Fruit fly (Drosophila melanogaster): ENCODE data around the gene osa.

osa gene

dm6 chr3R:17680639-17681302 is 37.4 kb downstream of the osa start (continued):
- no peak for TF ChIP-seq nau (GFP tag; optimal IDR thresholded peaks at IDR 0.05)
- TF ChIP-seq gce (GFP tag; IDR thresholded peaks at IDR 0.05): no peak
- no peak for TF ChIP-seq Abd-B (GFP tag; optimal IDR thresholded peaks at IDR 0.05)
- peak; percentile 36 for TF ChIP-seq CG2120 (GFP tag; optimal IDR thresholded peaks at IDR 0.05)
- TF ChIP-seq CG7786 (GFP tag; optimal IDR thresholded peaks at IDR 0.05): no peak
- peak; percentile 24 for TF ChIP-seq CG17385 (GFP tag; optimal IDR thresholded peaks at IDR 0.05)
- no peak for TF ChIP-seq Camta (GFP tag; optimal IDR thresholded peaks at IDR 0.05)
- TF ChIP-seq CG4424 (GFP tag; optimal IDR thresholded peaks at IDR 0.05): peak; percentile 72
- TF ChIP-seq scrt (GFP tag; optimal IDR thresholded peaks at IDR 0.05): no peak
- no peak for TF ChIP-seq CG9876 (GFP tag; optimal IDR thresholded peaks at IDR 0.05)
- TF ChIP-seq ERR (GFP tag; optimal IDR thresholded peaks at IDR 0.05): no peak
- no peak for TF ChIP-seq CG2199 (GFP tag; IDR thresholded peaks at IDR 0.05)
- TF ChIP-seq CG10654 (GFP tag; optimal IDR thresholded peaks at IDR 0.05): no peak
- TF ChIP-seq Nf-YA (GFP tag; IDR thresholded peaks at IDR 0.05): no peak
- TF ChIP-seq gem (tag; optimal IDR thresholded peaks at IDR 0.05): peak; percentile 72
- TF ChIP-seq CG3065 (GFP tag; optimal IDR thresholded peaks at IDR 0.05): no peak
- TF ChIP-seq CG7928 (GFP tag; optimal IDR thresholded peaks at IDR 0.05): no peak
- no peak for TF ChIP-seq sc (optimal IDR thresholded peaks at IDR 0.05)
- TF ChIP-seq sc (GFP tag; optimal IDR thresholded peaks at IDR 0.05): peak; percentile 31
- TF ChIP-seq phol (tag; optimal IDR thresholded peaks at IDR 0.05): peak; percentile 71
- TF ChIP-seq mld (GFP tag; IDR thresholded peaks at IDR 0.05; ENCODE audit: partially characterized antibody): no peak
- peak in 1 of 2 experiments; percentile 15 for TF ChIP-seq insv (GFP tag; optimal IDR thresholded peaks at IDR 0.05)
- no peak for TF ChIP-seq fd64A (GFP tag; optimal IDR thresholded peaks at IDR 0.05)
- TF ChIP-seq luna (GFP tag; optimal IDR thresholded peaks at IDR 0.05): no peak
- peak; percentile 38 for TF ChIP-seq CG12942 (GFP tag; optimal IDR thresholded peaks at IDR 0.05)
- TF ChIP-seq CG6689 (GFP tag; IDR thresholded peaks at IDR 0.05): no peak
- no peak for TF ChIP-seq abd-A (tag; optimal IDR thresholded peaks at IDR 0.05)
- peak; percentile 48 for TF ChIP-seq CG6254 (GFP tag; optimal IDR thresholded peaks at IDR 0.05)
- no peak for TF ChIP-seq Sox100B (GFP tag; optimal IDR thresholded peaks at IDR 0.05)
- no peak for TF ChIP-seq Oaz (GFP tag; IDR thresholded peaks at IDR 0.05)
- no peak for TF ChIP-seq nerfin-2 (GFP tag; IDR thresholded peaks at IDR 0.05; ENCODE audit: partially characterized antibody)
- no peak for TF ChIP-seq crp (GFP tag; optimal IDR thresholded peaks at IDR 0.05)
- no peak for TF ChIP-seq ssp (GFP tag; IDR thresholded peaks at IDR 0.05)
- TF ChIP-seq Hr3 (GFP tag; optimal IDR thresholded peaks at IDR 0.05): peak; percentile 53
- TF ChIP-seq CG12236 (GFP tag; optimal IDR thresholded peaks at IDR 0.05): no peak
- no peak for TF ChIP-seq trh (GFP tag; optimal IDR thresholded peaks at IDR 0.05)
- TF ChIP-seq ranshi (GFP tag; IDR thresholded peaks at IDR 0.05): no peak
- peak; percentile 44 for TF ChIP-seq dmrt11E (tag; optimal IDR thresholded peaks at IDR 0.05)
- no peak for TF ChIP-seq Lhr (GFP tag; optimal IDR thresholded peaks at IDR 0.05)
- no peak for TF ChIP-seq CG11456 (GFP tag; IDR thresholded peaks at IDR 0.05)
- TF ChIP-seq CG13894 (tag; optimal IDR thresholded peaks at IDR 0.05): no peak
- no peak for TF ChIP-seq CG4404 (GFP tag; IDR thresholded peaks at IDR 0.05)
- TF ChIP-seq bab2 (GFP tag; optimal IDR thresholded peaks at IDR 0.05): no peak
- peak; percentile 58 for TF ChIP-seq grau (tag; optimal IDR thresholded peaks at IDR 0.05)
- peak; percentile 50 for TF ChIP-seq CG7839 (tag; optimal IDR thresholded peaks at IDR 0.05)
- TF ChIP-seq NC2β (GFP tag; optimal IDR thresholded peaks at IDR 0.05): no peak
- no peak for TF ChIP-seq Bgb (GFP tag; IDR thresholded peaks at IDR 0.05; ENCODE audit: partially characterized antibody)
- no peak for TF ChIP-seq Hey (tag; optimal IDR thresholded peaks at IDR 0.05)
- TF ChIP-seq schlank (tag; optimal IDR thresholded peaks at IDR 0.05): no peak
- no peak for TF ChIP-seq CG8765 (GFP tag; IDR thresholded peaks at IDR 0.05)
- no peak for TF ChIP-seq CG43689 (GFP tag; IDR thresholded peaks at IDR 0.05)
